Worm (Caenorhabditis elegans) whole organism, midembryonic: ENCODE measurements around the gene F41G3.5.

ENCODE experiments used
- T22C8.4 ChIP-seq: fragments of 200-800 bp; sonication (Bioruptor generic); IDR thresholded peaks from 2 replicates; pipeline ENCODE4 v1.3.6; 2022; ENCODE audit warnings: missing genetic modification characterization, missing compliant biosample characterization
- cog-1 ChIP-seq: sonication (generic microtip); optimal IDR thresholded peaks from 2 replicates; lab custom pipeline; 2016; ENCODE audit warnings: missing genetic modification characterization, missing compliant biosample characterization
- flt-1 ChIP-seq: fragments of 200-800 bp; sonication (Bioruptor generic); IDR thresholded peaks from 2 replicates; pipeline ENCODE4 v1.3.6; 2022; ENCODE audit warnings: missing genetic modification characterization, missing compliant biosample characterization
- klf-2 ChIP-seq: fragments of 200-800 bp; sonication (Bioruptor generic); conservative IDR thresholded peaks from 2 replicates; pipeline ENCODE4 v1.3.6; 2022; ENCODE audit warnings: missing genetic modification reagents, missing genetic modification characterization, missing compliant biosample characterization
- med-1 ChIP-seq: sonication (generic microtip); optimal IDR thresholded peaks from 2 replicates; lab custom pipeline; 2017; ENCODE audit warnings: missing genetic modification characterization, mild to moderate bottlenecking, missing compliant biosample characterization, antibody characterized with exemption, missing genetic modification reagents; ENCODE audit not compliant: insufficient read depth
- ref-1 ChIP-seq: fragments of 200-800 bp; sonication (Bioruptor generic); conservative IDR thresholded peaks from 2 replicates; pipeline ENCODE4 v1.3.6; 2022; ENCODE audit warnings: missing genetic modification reagents, missing genetic modification characterization, missing compliant biosample characterization
- tab-1 ChIP-seq: fragments of 200-800 bp; sonication (Bioruptor generic); IDR thresholded peaks from 2 replicates; pipeline ENCODE4 v1.3.6; 2022; ENCODE audit warnings: missing genetic modification characterization, missing compliant biosample characterization
- ztf-23 ChIP-seq: fragments of 200-800 bp; sonication (Bioruptor generic); IDR thresholded peaks from 2 replicates; pipeline ENCODE4 v1.3.6; 2022; ENCODE audit warnings: missing genetic modification reagents, missing genetic modification characterization, missing compliant biosample characterization
- ztf-29 ChIP-seq: fragments of 200-800 bp; sonication (Bioruptor generic); IDR thresholded peaks from 2 replicates; pipeline ENCODE4 v1.3.6; 2022; ENCODE audit warnings: missing genetic modification reagents, missing genetic modification characterization, missing compliant biosample characterization

F41G3.5 gene

ce11 chrII:6776418-6777034 lies 30.0 kb downstream of the F41G3.5 start, which contains the start of gene ssup-72:
ssup-72 (plus strand) TSS chrII:6776598.
- TF ChIP-seq klf-2 (GFP tag; lab: Robert Waterston, UW) (no peak), T22C8.4 (no peak), ref-1 (no peak), ztf-23 (GFP tag; lab: Robert Waterston, UW) (peak; percentile 67), med-1 (peak; percentile 6)

ce11 chrII:6779104-6779503 lies 32.6 kb downstream of the F41G3.5 start, which contains the start of gene T13C2.7:
T13C2.7 (plus strand) TSS chrII:6779404.
- no peak for TF ChIP-seq cog-1 (tag; lab: Kevin White, UChicago)
- TF ChIP-seq ztf-29 (GFP tag; lab: Robert Waterston, UW), result no peak
- no peak for TF ChIP-seq klf-2 (GFP tag; lab: Robert Waterston, UW)
- no peak for TF ChIP-seq tab-1
- TF ChIP-seq flt-1 (GFP tag; lab: Robert Waterston, UW), result no peak
- TF ChIP-seq med-1, result no peak

ce11 chrII:6781231-6781630 lies 34.7 kb downstream of the F41G3.5 start:
- no peak for TF ChIP-seq T22C8.4
- no peak for TF ChIP-seq ztf-29 (GFP tag; lab: Robert Waterston, UW)
- TF ChIP-seq tab-1, result no peak
- no peak for TF ChIP-seq cog-1 (tag; lab: Kevin White, UChicago)
- no peak for TF ChIP-seq ref-1
- no peak for TF ChIP-seq ztf-23 (GFP tag; lab: Robert Waterston, UW)
- no peak for TF ChIP-seq flt-1 (GFP tag; lab: Robert Waterston, UW)
- TF ChIP-seq klf-2 (GFP tag; lab: Robert Waterston, UW), result no peak
- TF ChIP-seq med-1, result no peak

- TF ChIP-seq ztf-23 (GFP tag; lab: Robert Waterston, UW), result no peak
- TF ChIP-seq T22C8.4, result no peak
- TF ChIP-seq cog-1 (tag; lab: Kevin White, UChicago), result no peak
- no peak for TF ChIP-seq flt-1 (GFP tag; lab: Robert Waterston, UW)
- TF ChIP-seq med-1, result no peak
- TF ChIP-seq ztf-29 (GFP tag; lab: Robert Waterston, UW), result no peak
- no peak for TF ChIP-seq ref-1
- no peak for TF ChIP-seq tab-1
- no peak for TF ChIP-seq klf-2 (GFP tag; lab: Robert Waterston, UW)
Observed at ce11 chrII:6781983-6782382, 35.5 kb downstream of the F41G3.5 start.

- no peak for TF ChIP-seq cog-1 (tag; lab: Kevin White, UChicago)
- TF ChIP-seq T22C8.4, result no peak
- no peak for TF ChIP-seq med-1
- no peak for TF ChIP-seq klf-2 (GFP tag; lab: Robert Waterston, UW)
- no peak for TF ChIP-seq ztf-29 (GFP tag; lab: Robert Waterston, UW)
- TF ChIP-seq flt-1 (GFP tag; lab: Robert Waterston, UW), result no peak
- no peak for TF ChIP-seq ref-1
- TF ChIP-seq ztf-23 (GFP tag; lab: Robert Waterston, UW), result no peak
- TF ChIP-seq tab-1, result no peak
Observed at ce11 chrII:6782738-6783163, 36.2 kb downstream of the F41G3.5 start.

ce11 chrII:6783377-6783829 lies 36.9 kb downstream of the F41G3.5 start, which contains the start of gene gldi-2:
gldi-2 (plus strand) TSS chrII:6783427.
- no peak for TF ChIP-seq ref-1
- TF ChIP-seq ztf-23 (GFP tag; lab: Robert Waterston, UW), result no peak
- no peak for TF ChIP-seq tab-1
- no peak for TF ChIP-seq ztf-29 (GFP tag; lab: Robert Waterston, UW)
- TF ChIP-seq T22C8.4, result no peak
- no peak for TF ChIP-seq cog-1 (tag; lab: Kevin White, UChicago)
- no peak for TF ChIP-seq med-1
- no peak for TF ChIP-seq klf-2 (GFP tag; lab: Robert Waterston, UW)
- TF ChIP-seq flt-1 (GFP tag; lab: Robert Waterston, UW), result no peak

ce11 chrII:6788672-6789298 lies 42.3 kb downstream of the F41G3.5 start, which contains the start of gene T13C2.3:
T13C2.3 (plus strand) TSS chrII:6789248.
- TF ChIP-seq ref-1, result no peak
- no peak for TF ChIP-seq ztf-23 (GFP tag; lab: Robert Waterston, UW)
- no peak for TF ChIP-seq klf-2 (GFP tag; lab: Robert Waterston, UW)
- TF ChIP-seq cog-1 (tag; lab: Kevin White, UChicago), result no peak
- TF ChIP-seq tab-1, result no peak
- no peak for TF ChIP-seq med-1
- TF ChIP-seq T22C8.4, result no peak
- no peak for TF ChIP-seq ztf-29 (GFP tag; lab: Robert Waterston, UW)
- no peak for TF ChIP-seq flt-1 (GFP tag; lab: Robert Waterston, UW)

- TF ChIP-seq med-1 (no peak), tab-1 (no peak), ref-1 (no peak), T22C8.4 (no peak), flt-1 (GFP tag; lab: Robert Waterston, UW) (no peak), cog-1 (tag; lab: Kevin White, UChicago) (no peak), klf-2 (GFP tag; lab: Robert Waterston, UW) (no peak), ztf-29 (GFP tag; lab: Robert Waterston, UW) (no peak), ztf-23 (GFP tag; lab: Robert Waterston, UW) (no peak)
Observed at ce11 chrII:6791891-6792290, 45.4 kb downstream of the F41G3.5 start, which contains the start of gene T13C2.2. T13C2.2 (plus strand) TSS chrII:6792191.

ce11 chrII:6797771-6798440 lies 51.4 kb downstream of the F41G3.5 start:
- peak; percentile 42; the same call in 1 of the 2 replicates for TF ChIP-seq flt-1 (GFP tag; lab: Robert Waterston, UW)
